Fruit fly (Drosophila melanogaster) whole organism, embryonic: ENCODE results near the gene PRL-1.

Experiments used
- Abd-B ChIP-seq: fragments of 200-800 bp; sonication (Bioruptor generic); optimal IDR thresholded peaks from 2 replicates; lab custom pipeline; 2018; ENCODE audit warnings: missing biosample characterization, mild to moderate bottlenecking, missing genetic modification characterization, moderate library complexity
- Atf3 ChIP-seq: fragments of 200-800 bp; sonication (Bioruptor generic); optimal IDR thresholded peaks from 3 replicates; lab custom pipeline; 2016; ENCODE audit warnings: missing biosample characterization, missing genetic modification characterization
- CG10209 ChIP-seq: fragments of 200-800 bp; sonication (Bioruptor generic); optimal IDR thresholded peaks from 3 replicates; lab custom pipeline; 2017; ENCODE audit warnings: missing biosample characterization, mild to moderate bottlenecking, missing genetic modification characterization, missing genetic modification reagents
- CG12236 ChIP-seq: fragments of 200-800 bp; sonication (Bioruptor generic); optimal IDR thresholded peaks from 2 replicates; lab custom pipeline; 2016; ENCODE audit warnings: missing biosample characterization, missing genetic modification characterization
- CG12299 ChIP-seq: fragments of 200-800 bp; sonication (Bioruptor generic); optimal IDR thresholded peaks from 2 replicates; lab custom pipeline; 2018; ENCODE audit warnings: missing biosample characterization, mild to moderate bottlenecking, missing genetic modification characterization
- CG12391 ChIP-seq: fragments of 200-800 bp; sonication (Bioruptor generic); optimal IDR thresholded peaks from 3 replicates; lab custom pipeline; 2018; ENCODE audit warnings: missing biosample characterization, mild to moderate bottlenecking, missing genetic modification characterization, moderate library complexity
- CG14860 ChIP-seq: fragments of 200-800 bp; sonication (Bioruptor generic); IDR thresholded peaks from 3 replicates; pipeline ENCODE4 v1.3.6; 2022; ENCODE audit warnings: missing biosample characterization, missing genetic modification characterization; ENCODE audit not compliant: partially characterized antibody
- CG15479 ChIP-seq: fragments of 200-800 bp; sonication (Bioruptor generic); optimal IDR thresholded peaks from 3 replicates; lab custom pipeline; 2019; ENCODE audit warnings: missing biosample characterization, mild to moderate bottlenecking, missing genetic modification characterization, moderate library complexity
- CG1602 ChIP-seq: fragments of 200-800 bp; sonication (Bioruptor generic); optimal IDR thresholded peaks from 3 replicates; lab custom pipeline; 2016; ENCODE audit warnings: missing biosample characterization, missing genetic modification characterization
- CG1792 ChIP-seq: fragments of 200-800 bp; sonication (Bioruptor generic); optimal IDR thresholded peaks from 2 replicates; lab custom pipeline; 2016; ENCODE audit warnings: missing biosample characterization, missing genetic modification characterization
- CG18262 ChIP-seq: fragments of 200-800 bp; optimal IDR thresholded peaks from 3 replicates; lab custom pipeline; 2019; ENCODE audit warnings: missing biosample characterization, mild to moderate bottlenecking, missing genetic modification characterization, moderate library complexity
- CG2712 ChIP-seq: fragments of 200-800 bp; optimal IDR thresholded peaks from 3 replicates; lab custom pipeline; 2019; ENCODE audit warnings: missing biosample characterization, mild to moderate bottlenecking, missing genetic modification characterization, moderate library complexity
- CG31388 ChIP-seq: fragments of 200-800 bp; sonication (Bioruptor generic); optimal IDR thresholded peaks from 2 replicates; lab custom pipeline; 2016; ENCODE audit warnings: missing biosample characterization, missing genetic modification characterization
- CG31441 ChIP-seq: fragments of 200-800 bp; sonication (Bioruptor generic); IDR thresholded peaks from 2 replicates; pipeline ENCODE4 v1.3.6; 2022; ENCODE audit warnings: missing biosample characterization, missing genetic modification characterization
- CG32772 ChIP-seq: fragments of 200-800 bp; sonication (Bioruptor generic); IDR thresholded peaks from 2 replicates; pipeline ENCODE4 v1.3.6; 2022; ENCODE audit warnings: missing biosample characterization, missing genetic modification characterization
- CG34224 ChIP-seq: fragments of 200-800 bp; sonication (Bioruptor generic); IDR thresholded peaks from 3 replicates; pipeline ENCODE4 v1.3.6; 2022; ENCODE audit warnings: missing biosample characterization, missing genetic modification characterization; ENCODE audit not compliant: partially characterized antibody
- CG3847 ChIP-seq: fragments of 200-800 bp; sonication (Bioruptor generic); IDR thresholded peaks from 2 replicates; pipeline ENCODE4 v1.3.6; 2022; ENCODE audit warnings: missing biosample characterization, missing genetic modification characterization
- CG4404 ChIP-seq: fragments of 200-800 bp; sonication (Bioruptor generic); IDR thresholded peaks from 2 replicates; pipeline ENCODE4 v1.3.6; 2022; ENCODE audit warnings: missing biosample characterization, missing genetic modification characterization
- CG6654 ChIP-seq: fragments of 200-800 bp; sonication (Bioruptor generic); optimal IDR thresholded peaks from 2 replicates; lab custom pipeline; 2017; ENCODE audit warnings: missing biosample characterization, mild to moderate bottlenecking, missing genetic modification characterization
- CG8478 ChIP-seq: fragments of >200 bp; optimal IDR thresholded peaks from 2 replicates; lab custom pipeline; 2018
- CHES-1-like ChIP-seq: fragments of 200-800 bp; sonication (Bioruptor generic); optimal IDR thresholded peaks from 2 replicates; lab custom pipeline; 2016; ENCODE audit warnings: missing biosample characterization, missing genetic modification characterization
- Camta ChIP-seq: fragments of 200-800 bp; sonication (Bioruptor generic); optimal IDR thresholded peaks from 2 replicates; lab custom pipeline; 2016; ENCODE audit warnings: missing biosample characterization, missing genetic modification characterization
- D19A ChIP-seq: fragments of 200-800 bp; optimal IDR thresholded peaks from 3 replicates; lab custom pipeline; 2019; ENCODE audit warnings: missing biosample characterization, mild to moderate bottlenecking, missing genetic modification characterization, moderate library complexity
- Dad ChIP-seq: fragments of 200-800 bp; sonication (Bioruptor generic); optimal IDR thresholded peaks from 3 replicates; lab custom pipeline; 2016; ENCODE audit warnings: missing biosample characterization, missing genetic modification characterization
- Dfd ChIP-seq, 2 experiments: fragments of >200 bp; optimal IDR thresholded peaks; 2 replicates each; lab custom pipeline; 2017; ENCODE audit warnings: missing biosample characterization in 2 of 2, missing genetic modification characterization in 2 of 2
- E2f1 ChIP-seq: fragments of 200-800 bp; sonication (Bioruptor generic); IDR thresholded peaks from 2 replicates; pipeline ENCODE4 v1.3.6; 2022; ENCODE audit warnings: missing biosample characterization, missing genetic modification characterization
- HHEX ChIP-seq: fragments of 200-800 bp; sonication (Bioruptor generic); optimal IDR thresholded peaks from 3 replicates; lab custom pipeline; 2017; ENCODE audit warnings: missing biosample characterization, mild to moderate bottlenecking, missing genetic modification characterization, missing genetic modification reagents
- Hr51 ChIP-seq, 2 experiments: fragments of 200-800 bp; sonication (Bioruptor generic); optimal IDR thresholded peaks; 2 replicates in 1 of 2; 3 replicates in 1 of 2; lab custom pipeline; 2016 to 2018; ENCODE audit warnings: missing biosample characterization in 2 of 2, missing genetic modification characterization in 2 of 2, mild to moderate bottlenecking in 1 of 2, moderate library complexity in 1 of 2
- Hsf ChIP-seq: fragments of 200-800 bp; sonication (Bioruptor generic); optimal IDR thresholded peaks from 3 replicates; lab custom pipeline; 2016; ENCODE audit warnings: missing biosample characterization, missing genetic modification characterization
- Meics ChIP-seq: fragments of 200-800 bp; sonication (Bioruptor generic); optimal IDR thresholded peaks from 2 replicates; lab custom pipeline; 2017; ENCODE audit warnings: missing biosample characterization, mild to moderate bottlenecking, missing genetic modification characterization
- NK7.1 ChIP-seq: fragments of 200-800 bp; sonication (Bioruptor generic); optimal IDR thresholded peaks from 3 replicates; lab custom pipeline; 2016; ENCODE audit warnings: missing biosample characterization, missing genetic modification characterization
- Neu2 ChIP-seq: fragments of 200-800 bp; sonication (Bioruptor generic); optimal IDR thresholded peaks from 3 replicates; lab custom pipeline; 2016; ENCODE audit warnings: missing biosample characterization, missing genetic modification characterization, borderline replicate concordance
- Opbp ChIP-seq: fragments of 200-800 bp; sonication (Bioruptor generic); IDR thresholded peaks from 3 replicates; pipeline ENCODE4 v1.3.6; 2022; ENCODE audit warnings: missing biosample characterization, missing genetic modification characterization; ENCODE audit not compliant: partially characterized antibody
- Sry-β ChIP-seq: fragments of 200-800 bp; sonication (Bioruptor generic); optimal IDR thresholded peaks from 2 replicates; lab custom pipeline; 2018; ENCODE audit warnings: missing biosample characterization, mild to moderate bottlenecking, missing genetic modification characterization, moderate library complexity
- Vsx1 ChIP-seq: fragments of 200-800 bp; sonication (Bioruptor generic); optimal IDR thresholded peaks from 2 replicates; lab custom pipeline; 2017; ENCODE audit warnings: missing biosample characterization, mild to moderate bottlenecking, missing genetic modification characterization, missing genetic modification reagents
- ara ChIP-seq: fragments of 200-800 bp; sonication (Bioruptor generic); IDR thresholded peaks from 2 replicates; pipeline ENCODE4 v1.3.6; 2022; ENCODE audit warnings: missing biosample characterization, missing genetic modification characterization
- bbx ChIP-seq: fragments of 200-800 bp; sonication (Bioruptor generic); IDR thresholded peaks from 2 replicates; pipeline ENCODE4 v1.3.6; 2022; ENCODE audit warnings: missing biosample characterization, missing genetic modification characterization; ENCODE audit not compliant: partially characterized antibody
- caup ChIP-seq: fragments of 200-800 bp; sonication (Bioruptor generic); optimal IDR thresholded peaks from 3 replicates; lab custom pipeline; 2017; ENCODE audit warnings: missing biosample characterization, mild to moderate bottlenecking, missing genetic modification characterization, moderate library complexity; ENCODE audit not compliant: severe bottlenecking
- da ChIP-seq: fragments of 200-800 bp; sonication (Bioruptor generic); optimal IDR thresholded peaks from 2 replicates; lab custom pipeline; 2016; ENCODE audit warnings: missing biosample characterization, missing genetic modification characterization
- fu2 ChIP-seq: fragments of 200-800 bp; sonication (Bioruptor generic); optimal IDR thresholded peaks from 2 replicates; lab custom pipeline; 2016; ENCODE audit warnings: missing biosample characterization, missing genetic modification characterization
- hb ChIP-seq: fragments of 200-800 bp; sonication (Bioruptor generic); IDR thresholded peaks from 3 replicates; pipeline ENCODE4 v1.3.6; 2022; ENCODE audit warnings: missing biosample characterization, missing genetic modification characterization; ENCODE audit not compliant: partially characterized antibody
- hbn ChIP-seq: fragments of 200-800 bp; sonication (Bioruptor generic); IDR thresholded peaks from 2 replicates; pipeline ENCODE4 v1.3.6; 2022; ENCODE audit warnings: missing biosample characterization, missing genetic modification characterization; ENCODE audit not compliant: partially characterized antibody
- jumu ChIP-seq: fragments of 200-800 bp; sonication (Bioruptor generic); optimal IDR thresholded peaks from 3 replicates; lab custom pipeline; 2016; ENCODE audit warnings: missing biosample characterization, missing genetic modification characterization
- lbe ChIP-seq: fragments of 200-800 bp; sonication (Bioruptor generic); optimal IDR thresholded peaks from 2 replicates; lab custom pipeline; 2016; ENCODE audit warnings: missing biosample characterization, mild to moderate bottlenecking, missing genetic modification characterization
- luna ChIP-seq: fragments of 200-800 bp; sonication (Bioruptor generic); optimal IDR thresholded peaks from 2 replicates; lab custom pipeline; 2016; ENCODE audit warnings: missing biosample characterization, missing genetic modification characterization
- pum ChIP-seq: fragments of 200-800 bp; sonication (Bioruptor generic); optimal IDR thresholded peaks from 2 replicates; lab custom pipeline; 2016; ENCODE audit warnings: missing biosample characterization, missing genetic modification characterization
- row ChIP-seq: fragments of 200-800 bp; sonication (Bioruptor generic); IDR thresholded peaks from 3 replicates; pipeline ENCODE4 v1.3.6; 2022; ENCODE audit warnings: missing biosample characterization, missing genetic modification characterization
- salm ChIP-seq: fragments of 200-800 bp; sonication (Bioruptor generic); optimal IDR thresholded peaks from 2 replicates; lab custom pipeline; 2018; ENCODE audit warnings: missing biosample characterization, mild to moderate bottlenecking, missing genetic modification characterization
- sd ChIP-seq: fragments of 200-800 bp; sonication (Bioruptor generic); optimal IDR thresholded peaks from 3 replicates; lab custom pipeline; 2018; ENCODE audit warnings: missing biosample characterization, mild to moderate bottlenecking, missing genetic modification characterization, moderate library complexity
- zfh1 ChIP-seq: fragments of 200-800 bp; sonication (Bioruptor generic); IDR thresholded peaks from 3 replicates; pipeline ENCODE4 v1.3.6; 2022; ENCODE audit warnings: missing biosample characterization, missing genetic modification characterization

PRL-1 gene

DNA sequence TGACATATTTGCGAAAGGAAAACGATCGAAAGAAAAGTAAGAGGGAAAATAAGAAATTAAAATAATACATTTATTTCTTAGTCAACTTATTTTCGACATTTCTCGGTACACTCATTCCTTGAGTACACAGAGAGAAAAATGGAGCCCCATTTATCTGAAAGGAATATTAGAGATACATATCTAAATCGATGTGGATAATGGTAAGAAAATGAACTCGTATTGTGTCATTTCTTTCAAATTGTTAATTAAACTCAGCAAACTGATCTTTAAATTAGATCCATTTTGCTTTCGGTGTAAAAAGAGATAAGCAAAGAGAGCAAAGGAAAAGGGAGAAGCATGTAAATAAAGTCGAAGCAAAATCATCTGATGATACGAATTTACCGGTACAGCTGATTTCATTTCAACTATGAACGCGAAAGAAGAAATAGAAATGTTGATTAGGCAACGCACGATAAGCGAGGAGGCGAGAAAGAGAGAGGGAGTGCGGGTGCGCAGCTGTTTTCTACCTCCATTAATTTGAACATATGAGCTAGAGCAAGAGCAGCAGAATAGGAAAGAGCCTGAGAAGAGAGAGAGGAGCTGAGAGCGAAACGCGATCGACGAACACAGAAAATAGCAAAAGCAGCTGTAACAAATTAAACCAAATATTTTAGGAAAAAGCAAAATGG, 28.4 kb upstream of the PRL-1 start (continued):
- TF ChIP-seq HHEX (peak; percentile 87), bbx (no peak), CG6654 (peak; percentile 66), Dfd (GFP tag; optimal IDR thresholded peaks at IDR 0.05; lab: Kevin White, UChicago) (no peak), CG1792 (GFP tag; lab: Kevin White, UChicago) (peak; percentile 74), Atf3 (peak; percentile 74), Dad (peak; percentile 71), CG2712 (peak; percentile 93), zfh1 (GFP tag; lab: Robert Waterston, UW) (no peak), luna (GFP tag; lab: Kevin White, UChicago) (peak; percentile 79), row (GFP tag; lab: Robert Waterston, UW) (no peak), D19A (peak; percentile 79), CG12236 (GFP tag; lab: Kevin White, UChicago) (peak; percentile 84), pum (GFP tag; lab: Kevin White, UChicago) (peak; percentile 79), E2f1 (GFP tag; lab: Robert Waterston, UW) (no peak), hbn (GFP tag; lab: Robert Waterston, UW) (no peak), CG4404 (GFP tag; lab: Robert Waterston, UW) (no peak), sd (tag; lab: Kevin White, UChicago) (peak; percentile 73), CG15479 (GFP tag; lab: Kevin White, UChicago) (peak; percentile 77), Abd-B (GFP tag; lab: Kevin White, UChicago) (peak; percentile 88), CG8478 (lab: Kevin White, UChicago) (no peak), lbe (GFP tag; lab: Kevin White, UChicago) (peak; percentile 78), CG12299 (tag; lab: Kevin White, UChicago) (peak; percentile 70), Hsf (GFP tag; lab: Kevin White, UChicago) (peak; percentile 91), NK7.1 (GFP tag; lab: Kevin White, UChicago) (peak; percentile 50), CG32772 (GFP tag; lab: Robert Waterston, UW) (no peak), Opbp (GFP tag; lab: Robert Waterston, UW) (no peak), Camta (GFP tag; lab: Kevin White, UChicago) (peak; percentile 81), ara (no peak), Neu2 (peak; percentile 63), CG12391 (tag; lab: Kevin White, UChicago) (peak; percentile 90), CG14860 (GFP tag; lab: Robert Waterston, UW) (no peak), fu2 (GFP tag; lab: Kevin White, UChicago) (peak; percentile 80), da (GFP tag; lab: Kevin White, UChicago) (peak; percentile 38), Vsx1 (GFP tag; lab: Kevin White, UChicago) (peak; percentile 58), Sry-β (GFP tag; lab: Kevin White, UChicago) (no peak), CHES-1-like (GFP tag; lab: Kevin White, UChicago) (peak; percentile 74), CG31388 (peak; percentile 55), Hr51 (GFP tag; optimal IDR thresholded peaks at IDR 0.05; lab: Kevin White, UChicago) (peak; percentile 71 to 88), CG18262 (peak; percentile 86), jumu (GFP tag; lab: Kevin White, UChicago) (peak; percentile 72), CG31441 (no peak), Meics (GFP tag; lab: Kevin White, UChicago) (peak; percentile 84), CG3847 (no peak), CG34224 (no peak), salm (tag; lab: Kevin White, UChicago) (peak; percentile 82), caup (GFP tag; lab: Kevin White, UChicago) (peak; percentile 82), hb (GFP tag; lab: Robert Waterston, UW) (no peak), CG1602 (GFP tag; lab: Kevin White, UChicago) (peak; percentile 86), CG10209 (GFP tag; lab: Kevin White, UChicago) (peak; percentile 82)
